Worm (Caenorhabditis elegans): Measurements from ENCODE around the gene C03B1.6.

DNA sequence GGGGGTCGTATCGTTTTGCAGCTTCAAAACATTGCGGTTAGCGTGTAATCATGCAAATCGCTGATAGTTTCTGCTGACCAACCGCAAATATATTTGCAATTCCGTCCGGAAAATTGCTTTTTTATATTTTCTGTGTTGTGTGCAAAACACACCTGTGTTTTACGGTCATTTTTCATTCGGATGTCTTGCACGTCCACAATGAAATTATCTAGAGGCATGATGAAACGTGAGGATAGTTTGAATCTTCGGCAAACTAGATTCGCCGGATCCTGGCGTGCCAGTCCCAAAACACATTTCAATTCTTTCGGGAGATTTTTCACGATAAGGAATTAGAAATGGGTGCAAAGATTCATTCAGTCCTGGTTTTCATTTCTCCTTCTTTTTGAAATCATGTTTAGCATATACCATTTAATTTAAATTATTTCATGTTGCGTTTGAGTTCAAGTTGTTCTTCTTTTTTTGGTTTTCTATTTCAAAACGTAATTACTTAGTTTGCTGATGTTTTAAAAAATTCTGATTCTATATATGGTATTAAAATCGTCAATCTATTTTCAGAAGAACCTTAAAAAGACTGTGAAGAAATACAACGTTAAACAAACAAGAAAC, 5.0 kb downstream of the C03B1.6 start, which contains the start of gene C03B1.5:
- no peak for TF ChIP-seq lin-39 (tag; optimal IDR thresholded peaks at IDR 0.05)
- no peak for TF ChIP-seq elt-3 (tag; optimal IDR thresholded peaks at IDR 0.05)
- TF ChIP-seq aly-2 (tag; optimal IDR thresholded peaks at IDR 0.05), result no peak
- no peak for TF ChIP-seq skn-1 (tag; optimal IDR thresholded peaks at IDR 0.05)
- no peak for TF ChIP-seq ama-1 (optimal IDR thresholded peaks at IDR 0.05)
